Worm (Caenorhabditis elegans): Measurements from ENCODE around the gene his-35.
A peak's percentile ranks its signal among the peaks of the same experiment; 100 is the strongest.

The his-35 gene

ce11 chrV:9546860-9547269, 1.8 kb upstream of the his-35 start, which contains the start of gene his-37:
TSS of gene his-37 (plus strand) at chrV:9547105.
- TF ChIP-seq Y55F3AM.14 (GFP tag; optimal IDR thresholded peaks at IDR 0.05) (peak; percentile 98), unc-55 (GFP tag; optimal IDR thresholded peaks at IDR 0.05) (peak; percentile 98), nhr-6 (tag; optimal IDR thresholded peaks at IDR 0.05) (peak; percentile 99), crh-2 (tag; optimal IDR thresholded peaks at IDR 0.05) (peak; percentile 100), mab-5 (tag; optimal IDR thresholded peaks at IDR 0.05) (peak; percentile 94), sem-4 (tag; optimal IDR thresholded peaks at IDR 0.05) (peak; percentile 99), mbf-1 (tag; optimal IDR thresholded peaks at IDR 0.05) (no peak), lin-11 (tag; optimal IDR thresholded peaks at IDR 0.05) (peak; percentile 98), sma-9 (GFP tag; optimal IDR thresholded peaks at IDR 0.05) (peak; percentile 98), sma-9 (tag; optimal IDR thresholded peaks at IDR 0.05) (no peak), ceh-16 (tag; optimal IDR thresholded peaks at IDR 0.05) (peak; percentile 93), ama-1 (optimal IDR thresholded peaks at IDR 0.05) (peak; percentile 89), elt-3 (tag; optimal IDR thresholded peaks at IDR 0.05) (no peak), R02D3.7 (tag; optimal IDR thresholded peaks at IDR 0.05) (peak; percentile 72), nhr-25 (tag; optimal IDR thresholded peaks at IDR 0.05) (peak; percentile 99), nhr-12 (tag; optimal IDR thresholded peaks at IDR 0.05) (peak; percentile 71), lin-39 (tag; optimal IDR thresholded peaks at IDR 0.05) (peak; percentile 68), egl-27 (tag; optimal IDR thresholded peaks at IDR 0.05) (peak; percentile 96), nhr-10 (tag; optimal IDR thresholded peaks at IDR 0.05) (peak; percentile 91), sma-3 (GFP tag; optimal IDR thresholded peaks at IDR 0.05) (peak; percentile 100), C34F6.9 (tag; optimal IDR thresholded peaks at IDR 0.05) (peak; percentile 100), nhr-23 (tag; optimal IDR thresholded peaks at IDR 0.05) (no peak), skn-1 (tag; optimal IDR thresholded peaks at IDR 0.05) (peak; percentile 91), mdl-1 (tag; optimal IDR thresholded peaks at IDR 0.05) (peak; percentile 90 to 92), ceh-82 (tag; optimal IDR thresholded peaks at IDR 0.05) (peak; percentile 88), lin-13 (GFP tag; optimal IDR thresholded peaks at IDR 0.05) (peak; percentile 98), nhr-129 (tag; optimal IDR thresholded peaks at IDR 0.05) (peak; percentile 99), elt-1 (tag; optimal IDR thresholded peaks at IDR 0.05) (no peak), zag-1 (tag; optimal IDR thresholded peaks at IDR 0.05) (peak; percentile 98), lsy-2 (tag; optimal IDR thresholded peaks at IDR 0.05) (peak; percentile 94 to 97), snpc-4 (tag; optimal IDR thresholded peaks at IDR 0.05) (peak; percentile 93), gmeb-1 (tag; optimal IDR thresholded peaks at IDR 0.05) (peak; percentile 95), nhr-11 (tag; optimal IDR thresholded peaks at IDR 0.05) (peak; percentile 67), ZK546.5 (tag; optimal IDR thresholded peaks at IDR 0.05) (peak; percentile 80), ztf-4 (tag; optimal IDR thresholded peaks at IDR 0.05) (peak; percentile 98), aly-2 (tag; optimal IDR thresholded peaks at IDR 0.05) (no peak), blmp-1 (tag; optimal IDR thresholded peaks at IDR 0.05; ENCODE audit: insufficient read depth) (peak; percentile 95), nhr-237 (tag; optimal IDR thresholded peaks at IDR 0.05) (peak; percentile 90), ztf-1 (GFP tag; conservative IDR thresholded peaks at IDR 0.05) (no peak), alr-1 (tag; optimal IDR thresholded peaks at IDR 0.05) (no peak), nhr-77 (tag; optimal IDR thresholded peaks at IDR 0.05) (peak; percentile 92), F13H6.1 (tag; optimal IDR thresholded peaks at IDR 0.05) (peak; percentile 98), peb-1 (tag; optimal IDR thresholded peaks at IDR 0.05) (no peak), dmd-4 (tag; optimal IDR thresholded peaks at IDR 0.05) (peak; percentile 66), unc-39 (tag; optimal IDR thresholded peaks at IDR 0.05) (peak; percentile 41), nhr-21 (tag; optimal IDR thresholded peaks at IDR 0.05) (peak; percentile 99), unc-62 (GFP tag; optimal IDR thresholded peaks at IDR 0.05) (peak; percentile 92), fos-1 (tag; optimal IDR thresholded peaks at IDR 0.05) (peak; percentile 100), ztf-11 (tag; optimal IDR thresholded peaks at IDR 0.05) (peak; percentile 38)

All from whole organism, L2 larva.